Worm (Caenorhabditis elegans): Measurements from ENCODE around the gene F49F1.5.

The F49F1.5 gene

DNA sequence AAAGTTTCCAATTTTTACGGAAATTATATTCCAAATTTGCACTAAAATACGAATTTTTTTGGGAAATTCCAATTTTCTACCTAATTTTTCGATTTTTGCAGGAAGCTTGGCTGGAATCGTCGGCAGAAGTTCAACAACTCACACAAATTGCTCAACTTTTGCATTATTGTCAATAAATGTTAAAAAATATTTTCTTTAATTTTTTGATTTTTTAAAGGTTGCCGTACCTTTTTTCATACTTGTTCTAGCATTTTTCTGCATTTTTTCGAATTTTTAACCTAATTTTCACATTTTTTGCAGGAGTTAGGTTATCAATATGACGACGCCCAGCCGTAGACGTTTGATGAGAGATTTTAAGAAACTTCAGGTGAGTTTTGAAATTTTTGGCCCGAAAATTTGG, 17.5 kb downstream of the F49F1.5 start, which contains the start of gene ubc-1:
Gene ubc-1, plus strand, starts transcription at position 301 of the 400 bp plus-strand sequence.
- TF ChIP-seq nhr-10 (tag; optimal IDR thresholded peaks at IDR 0.05) (no peak), unc-62 (GFP tag; optimal IDR thresholded peaks at IDR 0.05 in 1 of 2) (peak in 1 of 2 experiments; percentile 58), unc-62 (tag; optimal IDR thresholded peaks at IDR 0.05) (no peak)

DNA sequence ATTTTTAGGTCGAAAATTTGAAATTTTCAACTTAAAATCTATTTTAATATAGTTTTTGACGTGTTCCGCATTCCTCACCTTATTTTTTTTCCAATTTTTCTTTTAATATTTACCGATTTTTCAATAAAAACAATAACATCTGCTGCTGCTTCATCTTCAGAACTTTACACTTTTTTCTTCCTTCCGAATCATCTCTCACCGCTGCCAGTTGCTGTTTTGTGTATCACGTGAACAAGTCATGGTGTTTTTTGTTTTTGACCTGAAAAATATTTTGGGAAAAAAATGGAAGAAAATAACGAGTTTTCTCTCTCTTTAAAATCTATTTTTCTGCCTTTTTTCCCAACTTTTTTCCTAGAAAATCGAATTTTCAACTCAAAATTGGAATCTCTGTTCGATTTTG, 20.4 kb downstream of the F49F1.5 start:
- TF ChIP-seq daf-16 (GFP tag; optimal IDR thresholded peaks at IDR 0.05): peak in 1 of 2 experiments; percentile 95
- TF ChIP-seq daf-16 (tag; optimal IDR thresholded peaks at IDR 0.05): no peak
- no peak for TF ChIP-seq zfp-3 (GFP tag; conservative IDR thresholded peaks at IDR 0.05)
- no peak for TF ChIP-seq lin-39 (tag; optimal IDR thresholded peaks at IDR 0.05)
- no peak for TF ChIP-seq ZK337.2 (GFP tag; IDR thresholded peaks at IDR 0.05)
- TF ChIP-seq hlh-30 (tag; optimal IDR thresholded peaks at IDR 0.05; ENCODE audit: insufficient read depth): peak; percentile 45
- no peak for TF ChIP-seq nhr-48 (tag; optimal IDR thresholded peaks at IDR 0.05)

DNA sequence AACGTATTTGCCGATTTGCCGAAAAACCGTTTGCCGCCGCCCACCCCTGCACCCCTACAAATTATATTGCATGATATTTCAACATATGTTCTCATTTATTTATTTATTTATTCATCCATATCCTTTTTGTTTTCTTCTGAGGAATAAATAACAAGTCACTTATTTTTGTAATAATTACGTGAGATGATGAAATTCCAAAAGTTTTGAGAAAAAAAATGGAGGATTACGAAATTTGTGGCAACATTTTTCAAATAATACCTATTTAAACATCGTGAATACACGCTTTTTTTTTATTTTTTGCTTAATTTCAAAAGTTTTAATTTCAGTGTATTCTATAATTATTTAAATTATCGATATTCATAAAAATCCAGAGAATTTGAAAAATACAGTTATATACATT, 23.3 kb downstream of the F49F1.5 start:
- TF ChIP-seq ZK546.5 (tag; optimal IDR thresholded peaks at IDR 0.05): no peak
- no peak for TF ChIP-seq hif-1 (tag; optimal IDR thresholded peaks at IDR 0.05)
- TF ChIP-seq nhr-41 (GFP tag; IDR thresholded peaks at IDR 0.05): no peak
- TF ChIP-seq madf-5 (GFP tag; IDR thresholded peaks at IDR 0.05): no peak
- TF ChIP-seq mes-2 (tag; optimal IDR thresholded peaks at IDR 0.05; ENCODE audit: poor library complexity, severe bottlenecking): no peak
- TF ChIP-seq aly-2 (tag; optimal IDR thresholded peaks at IDR 0.05): no peak
- no peak for TF ChIP-seq zip-2 (tag; optimal IDR thresholded peaks at IDR 0.05)
- TF ChIP-seq saeg-2 (GFP tag; IDR thresholded peaks at IDR 0.05): no peak
- no peak for TF ChIP-seq ceh-32 (tag; optimal IDR thresholded peaks at IDR 0.05; ENCODE audit: poor library complexity)
- TF ChIP-seq aha-1 (tag): peak; percentile 61
- TF ChIP-seq F49E8.2 (tag; optimal IDR thresholded peaks at IDR 0.05; ENCODE audit: borderline replicate concordance): no peak
- TF ChIP-seq madf-9 (GFP tag; conservative IDR thresholded peaks at IDR 0.05): peak; percentile 26; the same call in 1 of the 2 replicates
- no peak for TF ChIP-seq nhr-28 (tag; optimal IDR thresholded peaks at IDR 0.05)
- no peak for TF ChIP-seq Y5F2A.4 (GFP tag; optimal IDR thresholded peaks at IDR 0.05)
- TF ChIP-seq nhr-237 (tag; optimal IDR thresholded peaks at IDR 0.05): no peak

DNA sequence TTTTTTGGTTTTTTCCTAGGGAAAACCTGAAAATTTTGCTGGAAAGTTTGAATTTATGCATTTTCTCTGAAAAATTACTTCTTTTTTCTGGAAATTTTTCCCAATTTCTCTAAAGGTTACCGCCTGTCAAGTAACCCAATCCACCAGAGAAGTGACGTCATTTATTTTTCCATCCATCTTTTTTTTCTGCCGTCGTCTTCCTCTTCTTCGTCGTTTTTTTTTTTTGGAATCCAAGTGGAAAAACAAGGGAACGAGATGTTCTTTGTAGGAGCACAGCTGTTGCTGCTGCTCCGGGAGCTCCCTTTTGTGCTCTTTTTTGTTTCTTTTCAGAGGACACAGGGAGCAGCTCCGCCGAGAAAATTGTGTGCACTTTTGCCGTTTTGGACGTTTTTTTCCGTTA, 25.9 kb downstream of the F49F1.5 start:
- peak; percentile 86 for TF ChIP-seq aha-1 (tag)
- no peak for TF ChIP-seq ceh-82 (tag; optimal IDR thresholded peaks at IDR 0.05)
- TF ChIP-seq daf-16 (GFP tag; optimal IDR thresholded peaks at IDR 0.05): peak in 1 of 2 experiments; percentile 69
- TF ChIP-seq daf-16 (tag; optimal IDR thresholded peaks at IDR 0.05): no peak
- no peak for TF ChIP-seq nhr-25 (tag; optimal IDR thresholded peaks at IDR 0.05; ENCODE audit: borderline replicate concordance, insufficient read depth)
- peak; percentile 16 for TF ChIP-seq hlh-11 (tag; optimal IDR thresholded peaks at IDR 0.05)
- peak; percentile 1 for TF ChIP-seq mes-2 (tag; optimal IDR thresholded peaks at IDR 0.05; ENCODE audit: poor library complexity, severe bottlenecking)
- 0 out of 2 replicates have a peak, but pooled peaks have one; percentile 20 for TF ChIP-seq ceh-20 (GFP tag; IDR thresholded peaks at IDR 0.05)
- TF ChIP-seq set-16 (GFP tag; IDR thresholded peaks at IDR 0.05): no peak
- no peak for TF ChIP-seq ceh-28 (tag; optimal IDR thresholded peaks at IDR 0.05)
- TF ChIP-seq lsy-2 (tag; optimal IDR thresholded peaks at IDR 0.05): peak in 1 of 2 experiments; percentile 12
- no peak for TF ChIP-seq ces-1 (GFP tag; optimal IDR thresholded peaks at IDR 0.05)
- no peak for TF ChIP-seq F37D6.2 (tag; optimal IDR thresholded peaks at IDR 0.05)

DNA sequence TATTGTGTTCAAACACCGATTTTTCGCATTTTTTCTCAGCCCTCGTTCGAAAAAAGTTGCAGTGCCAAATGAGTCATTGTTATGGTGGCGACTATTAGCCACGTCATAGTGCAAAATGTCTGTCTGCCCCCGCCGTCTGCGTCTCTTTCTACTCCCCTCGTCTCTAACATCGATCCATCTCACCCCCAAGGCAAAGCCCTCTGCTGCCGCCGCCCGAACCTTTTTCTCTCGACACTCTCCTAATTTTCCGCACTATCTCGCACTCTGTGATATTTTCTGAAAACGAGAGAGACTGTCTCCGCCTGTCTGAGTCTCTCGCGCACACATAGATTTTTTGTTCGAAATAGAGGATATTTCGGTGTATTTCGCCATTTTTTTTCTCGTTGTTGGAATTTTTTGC, 27.1 kb downstream of the F49F1.5 start:
- TF ChIP-seq sdz-12 (GFP tag; optimal IDR thresholded peaks at IDR 0.05): no peak
- TF ChIP-seq zip-11 (GFP tag; IDR thresholded peaks at IDR 0.05): no peak
- peak; percentile 75 for TF ChIP-seq dmd-6 (GFP tag; IDR thresholded peaks at IDR 0.05)
- TF ChIP-seq lsy-2 (tag; optimal IDR thresholded peaks at IDR 0.05): peak in 1 of 2 experiments; percentile 69
- no peak for TF ChIP-seq zip-2 (tag; optimal IDR thresholded peaks at IDR 0.05)
- no peak for TF ChIP-seq unc-62 (GFP tag; optimal IDR thresholded peaks at IDR 0.05 in 1 of 2)
- no peak for TF ChIP-seq unc-62 (tag; optimal IDR thresholded peaks at IDR 0.05)
- TF ChIP-seq daf-16 (GFP tag; optimal IDR thresholded peaks at IDR 0.05): peak in 1 of 2 experiments; percentile 28
- TF ChIP-seq daf-16 (tag; optimal IDR thresholded peaks at IDR 0.05): peak; percentile 54
- peak; percentile 55 for TF ChIP-seq lin-38 (GFP tag; IDR thresholded peaks at IDR 0.05)
- peak; percentile 52 for TF ChIP-seq dpl-1 (GFP tag; optimal IDR thresholded peaks at IDR 0.05)
- no peak for TF ChIP-seq fkh-10 (GFP tag; optimal IDR thresholded peaks at IDR 0.05)
- TF ChIP-seq D1046.2 (GFP tag; IDR thresholded peaks at IDR 0.05): no peak
- TF ChIP-seq hlh-11 (tag; optimal IDR thresholded peaks at IDR 0.05): peak; percentile 90
- peak; percentile 10 for TF ChIP-seq nhr-11 (tag; optimal IDR thresholded peaks at IDR 0.05)
- peak; percentile 89 for TF ChIP-seq dve-1 (tag; optimal IDR thresholded peaks at IDR 0.05; ENCODE audit: insufficient read depth)
- TF ChIP-seq nhr-28 (tag; optimal IDR thresholded peaks at IDR 0.05): peak; percentile 56
- no peak for TF ChIP-seq ceh-44 (GFP tag; IDR thresholded peaks at IDR 0.05)

All from whole organism, L4 larva.